Worm (Caenorhabditis elegans): ENCODE measurements around the gene nspg-7.1.

DNA sequence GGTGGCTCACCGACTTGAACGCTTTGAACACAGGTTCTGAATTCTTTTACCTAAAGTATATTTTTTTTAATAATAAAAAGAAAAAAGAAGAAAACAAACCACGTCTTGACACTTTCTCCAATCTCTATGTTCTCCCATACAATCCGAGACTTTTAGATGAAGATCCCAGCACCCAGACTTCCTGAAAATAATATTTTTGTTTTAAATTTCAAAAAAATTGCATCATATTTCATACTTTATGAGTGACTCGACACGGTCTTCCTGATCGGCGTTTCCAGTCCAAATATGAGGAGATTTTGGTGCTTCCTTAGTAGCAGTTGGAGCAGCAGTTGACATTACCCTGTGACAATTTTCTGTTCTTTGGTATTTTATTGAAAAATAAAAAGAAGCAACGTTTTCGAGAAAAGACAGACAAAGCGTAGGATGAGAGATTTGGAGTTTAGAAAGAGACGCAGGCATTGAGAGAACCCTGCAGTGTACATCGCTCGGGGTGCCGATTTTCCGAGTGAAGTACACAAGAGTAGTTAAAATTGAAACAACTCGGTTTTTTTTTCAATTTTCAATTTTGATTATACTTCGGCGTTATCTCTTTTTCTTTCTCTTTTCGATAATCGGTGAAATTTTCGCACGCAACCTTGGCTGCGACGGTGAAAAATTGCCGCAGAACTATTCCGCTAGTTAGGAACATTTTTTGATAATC, 5.0 kb upstream of the nspg-7.1 start, which contains the start of the genes coa-4 and T20D3.14:
- TF ChIP-seq snpc-4 (tag; optimal IDR thresholded peaks at IDR 0.05) (peak; percentile 1), ceh-63 (GFP tag; optimal IDR thresholded peaks at IDR 0.05) (no peak), snu-23 (GFP tag; optimal IDR thresholded peaks at IDR 0.05) (peak; percentile 75)

Measured in whole organism, L1 larva.